Fruit fly (Drosophila melanogaster): Measurements from ENCODE around the gene Rb97D.

Gene Rb97D

dm6 chr3R:26892764-26893163 lies 17.2 kb upstream of the Rb97D start (continued):
- TF ChIP-seq CG5180 (GFP tag; optimal IDR thresholded peaks at IDR 0.05): peak; percentile 29
- TF ChIP-seq D (optimal IDR thresholded peaks at IDR 0.05): no peak
- no peak for TF ChIP-seq D (GFP tag; optimal IDR thresholded peaks at IDR 0.05)
- no peak for TF ChIP-seq corto (GFP tag; optimal IDR thresholded peaks at IDR 0.05)
- TF ChIP-seq CG7556 (GFP tag; optimal IDR thresholded peaks at IDR 0.05): peak; percentile 2
- TF ChIP-seq sim (GFP tag; IDR thresholded peaks at IDR 0.05): no peak
- TF ChIP-seq Max (GFP tag; optimal IDR thresholded peaks at IDR 0.05): no peak
- TF ChIP-seq Doc2 (GFP tag; IDR thresholded peaks at IDR 0.05): no peak
- no peak for TF ChIP-seq sd (tag; optimal IDR thresholded peaks at IDR 0.05)
- no peak for TF ChIP-seq salm (tag; optimal IDR thresholded peaks at IDR 0.05)
- TF ChIP-seq Sry-δ (GFP tag; optimal IDR thresholded peaks at IDR 0.05): no peak
- peak; percentile 25 for TF ChIP-seq dm (GFP tag; optimal IDR thresholded peaks at IDR 0.05)
- TF ChIP-seq CG17912 (GFP tag; optimal IDR thresholded peaks at IDR 0.05): no peak
- peak; percentile 63 for TF ChIP-seq Med (GFP tag)
- no peak for TF ChIP-seq CG1832 (GFP tag; optimal IDR thresholded peaks at IDR 0.05)
- TF ChIP-seq sisA (GFP tag; IDR thresholded peaks at IDR 0.05): peak; percentile 27; the same call in 1 of the 2 replicates
- peak; percentile 69 for TF ChIP-seq dysf (GFP tag; IDR thresholded peaks at IDR 0.05)

- TF ChIP-seq Hmx (GFP tag; optimal IDR thresholded peaks at IDR 0.05): no peak
- no peak for TF ChIP-seq CG7556 (GFP tag; optimal IDR thresholded peaks at IDR 0.05)
- TF ChIP-seq oc (tag; optimal IDR thresholded peaks at IDR 0.05): peak; percentile 90
- TF ChIP-seq sd (tag; optimal IDR thresholded peaks at IDR 0.05): peak; percentile 75
- TF ChIP-seq dmrt99B (tag; optimal IDR thresholded peaks at IDR 0.05): no peak
- TF ChIP-seq fd3F (GFP tag; optimal IDR thresholded peaks at IDR 0.05): no peak
- TF ChIP-seq sna (GFP tag; IDR thresholded peaks at IDR 0.05; ENCODE audit: partially characterized antibody): no peak
- no peak for TF ChIP-seq CG9876 (GFP tag; optimal IDR thresholded peaks at IDR 0.05)
- TF ChIP-seq chinmo (GFP tag; IDR thresholded peaks at IDR 0.05; ENCODE audit: partially characterized antibody): 0 out of 4 replicates have a peak, but pooled peaks have one; percentile 17
- TF ChIP-seq CG2889 (GFP tag; IDR thresholded peaks at IDR 0.05): no peak
- peak; percentile 29 for TF ChIP-seq sens (GFP tag)
- 0 out of 3 replicates have a peak, but pooled peaks have one; percentile 41 for TF ChIP-seq ci (GFP tag; IDR thresholded peaks at IDR 0.05)
- no peak for TF ChIP-seq hkb (optimal IDR thresholded peaks at IDR 0.05)
- TF ChIP-seq hkb (GFP tag; IDR thresholded peaks at IDR 0.05): no peak
- TF ChIP-seq tgo (GFP tag; IDR thresholded peaks at IDR 0.05): no peak
Measured at dm6 chr3R:26890499-26890898, 15.0 kb upstream of the Rb97D start.

- TF ChIP-seq gem (tag; optimal IDR thresholded peaks at IDR 0.05): peak; percentile 5
- peak; percentile 68; the same call in 1 of the 2 replicates for TF ChIP-seq Drgx (GFP tag; IDR thresholded peaks at IDR 0.05)
- no peak for TF ChIP-seq CG17829 (tag; optimal IDR thresholded peaks at IDR 0.05)
- peak; percentile 12 for TF ChIP-seq CG15269 (tag; optimal IDR thresholded peaks at IDR 0.05)
- peak; percentile 20 for TF ChIP-seq dmrt99B (tag; optimal IDR thresholded peaks at IDR 0.05)
- TF ChIP-seq Sox102F (GFP tag; optimal IDR thresholded peaks at IDR 0.05): peak; percentile 28
- TF ChIP-seq vvl (GFP tag; IDR thresholded peaks at IDR 0.05): 0 out of 2 replicates have a peak, but pooled peaks have one; percentile 18
- TF ChIP-seq lab (GFP tag; optimal IDR thresholded peaks at IDR 0.05): peak; percentile 15
- no peak for TF ChIP-seq CG34422 (GFP tag; IDR thresholded peaks at IDR 0.05)
- peak in 1 of 2 experiments; percentile 32 for TF ChIP-seq Hr51 (GFP tag; optimal IDR thresholded peaks at IDR 0.05)
- TF ChIP-seq tx (GFP tag; optimal IDR thresholded peaks at IDR 0.05): no peak
- no peak for TF ChIP-seq D19A (tag; optimal IDR thresholded peaks at IDR 0.05)
- TF ChIP-seq grau (tag; optimal IDR thresholded peaks at IDR 0.05): peak; percentile 7
- TF ChIP-seq Med (GFP tag): peak; percentile 28
- 0 out of 2 replicates have a peak, but pooled peaks have one; percentile 22 for TF ChIP-seq CG31441 (GFP tag; IDR thresholded peaks at IDR 0.05)
- TF ChIP-seq Ptx1 (GFP tag; IDR thresholded peaks at IDR 0.05): peak; percentile 37; the same call in 1 of the 2 replicates
Measured at dm6 chr3R:26890088-26890487, 14.5 kb upstream of the Rb97D start.
